Worm (Caenorhabditis elegans) whole organism, L3 larva: ENCODE measurements around the gene ZC262.2.

Experiments used
- nhr-12 ChIP-seq: fragments of 150-350 bp; optimal IDR thresholded peaks from 2 replicates; lab custom pipeline; 2014; ENCODE audit warnings: missing biosample characterization, missing genetic modification characterization
- nhr-77 ChIP-seq: fragments of 150-350 bp; optimal IDR thresholded peaks from 2 replicates; lab custom pipeline; 2014; ENCODE audit warnings: missing biosample characterization, missing genetic modification characterization
- unc-62 ChIP-seq: fragments of 150-350 bp; sonication (generic microtip); optimal IDR thresholded peaks from 4 replicates; lab custom pipeline; 2014; ENCODE audit warnings: missing biosample characterization, missing genetic modification reagents, missing genetic modification characterization

DNA sequence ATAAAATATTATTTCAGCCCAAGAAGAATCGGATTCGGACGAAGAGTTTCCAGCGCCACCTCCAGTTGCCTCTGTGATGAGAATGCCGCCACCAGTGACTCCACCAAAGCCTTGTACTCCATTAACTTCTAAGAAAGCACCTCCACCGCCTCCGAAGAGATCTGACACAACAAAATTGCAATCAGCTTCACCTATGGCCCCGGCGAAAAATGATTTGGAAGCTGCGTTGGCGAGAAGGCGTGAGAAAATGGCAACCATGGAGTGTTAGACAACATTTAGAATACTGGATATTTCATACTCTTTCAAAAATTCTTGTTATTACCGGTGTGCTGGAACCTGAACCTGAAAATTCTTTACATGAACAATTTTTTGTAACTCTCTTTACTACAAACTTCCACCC lies 26.6 kb upstream of the ZC262.2 start:
- TF ChIP-seq unc-62 (GFP tag; lab: Kevin White, UChicago): no peak
- no peak for TF ChIP-seq nhr-77 (tag; lab: Kevin White, UChicago)
- no peak for TF ChIP-seq nhr-12 (tag; lab: Kevin White, UChicago)
